Fruit fly (Drosophila melanogaster) whole organism, embryonic: ENCODE measurements around the gene Pmm2.
A peak's percentile ranks its signal among the peaks of the same experiment; 100 is the strongest.

Experiments used
- ATbp ChIP-seq: fragments of 200-800 bp; sonication (Bioruptor generic); optimal IDR thresholded peaks from 2 replicates; lab custom pipeline; 2017; ENCODE audit warnings: missing biosample characterization, mild to moderate bottlenecking, missing genetic modification characterization, missing genetic modification reagents
- Abd-B ChIP-seq: fragments of 200-800 bp; sonication (Bioruptor generic); optimal IDR thresholded peaks from 2 replicates; lab custom pipeline; 2018; ENCODE audit warnings: missing biosample characterization, mild to moderate bottlenecking, missing genetic modification characterization, moderate library complexity
- Aef1 ChIP-seq: fragments of 200-800 bp; sonication (Bioruptor generic); IDR thresholded peaks from 3 replicates; pipeline ENCODE4 v1.3.6; 2022; ENCODE audit warnings: missing biosample characterization, missing genetic modification characterization
- Bteb2 ChIP-seq: fragments of 200-800 bp; sonication (Bioruptor generic); optimal IDR thresholded peaks from 2 replicates; lab custom pipeline; 2016; ENCODE audit warnings: missing biosample characterization, missing genetic modification characterization
- CG10543 ChIP-seq: fragments of 200-800 bp; sonication (Bioruptor generic); optimal IDR thresholded peaks from 3 replicates; lab custom pipeline; 2017; ENCODE audit warnings: missing biosample characterization, mild to moderate bottlenecking, missing genetic modification characterization, moderate library complexity
- CG11696 ChIP-seq: fragments of 200-800 bp; sonication (Bioruptor generic); IDR thresholded peaks from 2 replicates; pipeline ENCODE4 v1.3.6; 2022; ENCODE audit warnings: missing biosample characterization, missing genetic modification characterization
- CG12744 ChIP-seq: fragments of 200-800 bp; sonication (Bioruptor generic); optimal IDR thresholded peaks from 2 replicates; lab custom pipeline; 2016; ENCODE audit warnings: missing biosample characterization, missing genetic modification characterization
- CG13894 ChIP-seq: fragments of 200-800 bp; sonication (Bioruptor generic); optimal IDR thresholded peaks from 3 replicates; lab custom pipeline; 2018; ENCODE audit warnings: missing biosample characterization, mild to moderate bottlenecking, missing genetic modification characterization, moderate library complexity
- CG14710 ChIP-seq: fragments of 200-800 bp; sonication (Bioruptor generic); optimal IDR thresholded peaks from 3 replicates; lab custom pipeline; 2019; ENCODE audit warnings: missing biosample characterization, mild to moderate bottlenecking, missing genetic modification characterization, moderate library complexity
- CG17328 ChIP-seq: fragments of 200-800 bp; sonication (Bioruptor generic); IDR thresholded peaks from 2 replicates; pipeline ENCODE4 v1.3.6; 2022; ENCODE audit warnings: missing biosample characterization, missing genetic modification characterization
- CG31365 ChIP-seq: fragments of 200-800 bp; sonication (Bioruptor generic); optimal IDR thresholded peaks from 2 replicates; lab custom pipeline; 2018; ENCODE audit warnings: missing biosample characterization, mild to moderate bottlenecking, missing genetic modification characterization
- CG32532 ChIP-seq: fragments of 200-800 bp; sonication (Bioruptor generic); IDR thresholded peaks from 2 replicates; pipeline ENCODE4 v1.3.6; 2022; ENCODE audit warnings: missing biosample characterization, missing genetic modification characterization
- CG43689 ChIP-seq: fragments of 200-800 bp; sonication (Bioruptor generic); IDR thresholded peaks from 2 replicates; pipeline ENCODE4 v1.3.6; 2022; ENCODE audit warnings: missing biosample characterization, missing genetic modification characterization
- CG5953 ChIP-seq: fragments of 200-800 bp; sonication (Bioruptor generic); IDR thresholded peaks from 2 replicates; pipeline ENCODE4 v1.3.6; 2022; ENCODE audit warnings: missing biosample characterization, missing genetic modification characterization
- CG8478 ChIP-seq: fragments of >200 bp; optimal IDR thresholded peaks from 2 replicates; lab custom pipeline; 2018
- Dref ChIP-seq: fragments of 200-800 bp; sonication (Bioruptor generic); IDR thresholded peaks from 2 replicates; pipeline ENCODE4 v1.3.6; 2022; ENCODE audit warnings: missing biosample characterization, missing genetic modification characterization
- Elba2 ChIP-seq: fragments of 200-800 bp; sonication (Bioruptor generic); optimal IDR thresholded peaks from 3 replicates; lab custom pipeline; 2016; ENCODE audit warnings: missing biosample characterization, missing genetic modification characterization
- Gug ChIP-seq: fragments of 200-800 bp; sonication (Bioruptor generic); IDR thresholded peaks from 4 replicates; pipeline ENCODE4 v1.3.6; 2022; ENCODE audit warnings: missing biosample characterization, missing genetic modification characterization
- HLH4C ChIP-seq: fragments of 200-800 bp; sonication (Bioruptor generic); IDR thresholded peaks from 3 replicates; pipeline ENCODE4 v1.3.6; 2022; ENCODE audit warnings: missing biosample characterization, missing genetic modification characterization; ENCODE audit not compliant: partially characterized antibody
- HmgZ ChIP-seq: fragments of 200-800 bp; sonication (Bioruptor generic); optimal IDR thresholded peaks from 2 replicates; lab custom pipeline; 2018; ENCODE audit warnings: missing biosample characterization, mild to moderate bottlenecking, missing genetic modification characterization
- Hr3 ChIP-seq: fragments of 200-800 bp; sonication (Bioruptor generic); optimal IDR thresholded peaks from 3 replicates; lab custom pipeline; 2016; ENCODE audit warnings: missing biosample characterization, missing genetic modification characterization
- Hr39 ChIP-seq: fragments of >200 bp; optimal IDR thresholded peaks from 2 replicates; lab custom pipeline; 2017
- MESR4 ChIP-seq: fragments of 200-800 bp; sonication (Bioruptor generic); optimal IDR thresholded peaks from 2 replicates; lab custom pipeline; 2018; ENCODE audit warnings: missing biosample characterization, mild to moderate bottlenecking, missing genetic modification characterization, moderate library complexity
- Mes4 ChIP-seq: fragments of 200-800 bp; sonication (Bioruptor generic); optimal IDR thresholded peaks from 2 replicates; lab custom pipeline; 2016; ENCODE audit warnings: missing biosample characterization, missing genetic modification characterization
- NFAT ChIP-seq: fragments of 200-800 bp; sonication (Bioruptor generic); IDR thresholded peaks from 2 replicates; pipeline ENCODE4 v1.3.6; 2022; ENCODE audit warnings: missing biosample characterization, missing genetic modification characterization
- Nf-YA ChIP-seq: fragments of 200-800 bp; sonication (Bioruptor generic); IDR thresholded peaks from 2 replicates; pipeline ENCODE4 v1.3.6; 2022; ENCODE audit warnings: missing biosample characterization, missing genetic modification characterization
- Nf-YB ChIP-seq: fragments of 200-800 bp; sonication (Bioruptor generic); optimal IDR thresholded peaks from 3 replicates; lab custom pipeline; 2019; ENCODE audit warnings: missing biosample characterization, mild to moderate bottlenecking, missing genetic modification characterization, moderate library complexity
- Optix ChIP-seq: fragments of 200-800 bp; sonication (Bioruptor generic); IDR thresholded peaks from 3 replicates; pipeline ENCODE4 v1.3.6; 2022; ENCODE audit warnings: missing biosample characterization, missing genetic modification characterization
- Ptx1 ChIP-seq: fragments of 200-800 bp; sonication (Bioruptor generic); IDR thresholded peaks from 2 replicates; pipeline ENCODE4 v1.3.6; 2022; ENCODE audit warnings: missing biosample characterization, missing genetic modification characterization
- Ssrp ChIP-seq: fragments of 200-800 bp; sonication (Bioruptor generic); optimal IDR thresholded peaks from 2 replicates; lab custom pipeline; 2018; ENCODE audit warnings: missing biosample characterization, mild to moderate bottlenecking, missing genetic modification characterization, moderate library complexity
- Stat92E ChIP-seq, 3 experiments: fragments of >200 bp in 2 of 3; fragments of 200-800 bp in 1 of 3; sonication (Bioruptor generic) in 1 of 3; optimal IDR thresholded peaks; 2 replicates each; lab custom pipeline; 2017 to 2019; ENCODE audit warnings: missing biosample characterization in 3 of 3, missing genetic modification characterization in 3 of 3, mild to moderate bottlenecking in 1 of 3, moderate library complexity in 1 of 3
- Vsx1 ChIP-seq: fragments of 200-800 bp; sonication (Bioruptor generic); optimal IDR thresholded peaks from 2 replicates; lab custom pipeline; 2017; ENCODE audit warnings: missing biosample characterization, mild to moderate bottlenecking, missing genetic modification characterization, missing genetic modification reagents
- bcd ChIP-seq: fragments of 200-800 bp; sonication (Bioruptor generic); optimal IDR thresholded peaks from 2 replicates; lab custom pipeline; 2017; ENCODE audit warnings: missing biosample characterization, mild to moderate bottlenecking, missing genetic modification characterization
- caup ChIP-seq: fragments of 200-800 bp; sonication (Bioruptor generic); optimal IDR thresholded peaks from 3 replicates; lab custom pipeline; 2017; ENCODE audit warnings: missing biosample characterization, mild to moderate bottlenecking, missing genetic modification characterization, moderate library complexity; ENCODE audit not compliant: severe bottlenecking
- crc ChIP-seq: fragments of 200-800 bp; sonication (Bioruptor generic); optimal IDR thresholded peaks from 2 replicates; lab custom pipeline; 2016; ENCODE audit warnings: missing biosample characterization, missing genetic modification characterization
- da ChIP-seq: fragments of 200-800 bp; sonication (Bioruptor generic); optimal IDR thresholded peaks from 2 replicates; lab custom pipeline; 2016; ENCODE audit warnings: missing biosample characterization, missing genetic modification characterization
- ftz-f1 ChIP-seq: fragments of 200-800 bp; sonication (Bioruptor generic); optimal IDR thresholded peaks from 2 replicates; lab custom pipeline; 2016; ENCODE audit warnings: missing biosample characterization, missing genetic modification characterization
- gfzf ChIP-seq: fragments of 200-800 bp; sonication (Bioruptor generic); optimal IDR thresholded peaks from 2 replicates; lab custom pipeline; 2016; ENCODE audit warnings: missing biosample characterization, mild to moderate bottlenecking, missing genetic modification characterization, moderate library complexity
- gt ChIP-seq: fragments of 200-800 bp; sonication (Bioruptor generic); IDR thresholded peaks from 2 replicates; pipeline ENCODE4 v1.3.6; 2022; ENCODE audit warnings: missing biosample characterization, missing genetic modification characterization
- inv ChIP-seq: fragments of 200-800 bp; sonication (Bioruptor generic); IDR thresholded peaks from 2 replicates; pipeline ENCODE4 v1.3.6; 2022; ENCODE audit warnings: missing biosample characterization, missing genetic modification characterization; ENCODE audit not compliant: partially characterized antibody
- jing ChIP-seq: fragments of 200-800 bp; sonication (Bioruptor generic); optimal IDR thresholded peaks from 2 replicates; lab custom pipeline; 2018; ENCODE audit warnings: missing biosample characterization, mild to moderate bottlenecking, missing genetic modification characterization
- maf-S ChIP-seq: fragments of 200-800 bp; sonication (Bioruptor generic); optimal IDR thresholded peaks from 2 replicates; lab custom pipeline; 2016; ENCODE audit warnings: missing biosample characterization, missing genetic modification characterization
- nmo ChIP-seq: fragments of 200-800 bp; sonication (Bioruptor generic); optimal IDR thresholded peaks from 2 replicates; lab custom pipeline; 2018; ENCODE audit warnings: missing biosample characterization, mild to moderate bottlenecking, missing genetic modification characterization, moderate library complexity
- peb ChIP-seq: fragments of 200-800 bp; sonication (Bioruptor generic); IDR thresholded peaks from 2 replicates; pipeline ENCODE4 v1.3.6; 2022; ENCODE audit warnings: missing biosample characterization, missing genetic modification characterization
- prd ChIP-seq, 3 experiments: fragments of >200 bp in 2 of 3; fragments of 200-800 bp in 1 of 3; sonication (Bioruptor generic) in 1 of 3; optimal IDR thresholded peaks in 2 of 3; IDR thresholded peaks in 1 of 3; 2 replicates in 2 of 3; 3 replicates in 1 of 3; pipeline versions ENCODE4 v1.3.6 to Lab custom; 2017 to 2022; ENCODE audit warnings: missing biosample characterization in 1 of 3, missing genetic modification characterization in 1 of 3
- repo ChIP-seq: fragments of 200-800 bp; sonication (Bioruptor generic); optimal IDR thresholded peaks from 2 replicates; lab custom pipeline; 2016; ENCODE audit warnings: missing biosample characterization, missing genetic modification characterization
- row ChIP-seq: fragments of 200-800 bp; sonication (Bioruptor generic); IDR thresholded peaks from 3 replicates; pipeline ENCODE4 v1.3.6; 2022; ENCODE audit warnings: missing biosample characterization, missing genetic modification characterization
- tio ChIP-seq: fragments of 200-800 bp; sonication (Bioruptor generic); optimal IDR thresholded peaks from 2 replicates; lab custom pipeline; 2017; ENCODE audit warnings: missing biosample characterization, missing genetic modification characterization, inconsistent platforms
- usp ChIP-seq: fragments of >200 bp; optimal IDR thresholded peaks from 2 replicates; lab custom pipeline; 2017; ENCODE audit warnings: missing biosample characterization, missing genetic modification characterization
- wdn ChIP-seq: fragments of 200-800 bp; sonication (Bioruptor generic); IDR thresholded peaks from 2 replicates; pipeline ENCODE4 v1.3.6; 2022; ENCODE audit warnings: missing biosample characterization, missing genetic modification characterization

Gene Pmm2

DNA sequence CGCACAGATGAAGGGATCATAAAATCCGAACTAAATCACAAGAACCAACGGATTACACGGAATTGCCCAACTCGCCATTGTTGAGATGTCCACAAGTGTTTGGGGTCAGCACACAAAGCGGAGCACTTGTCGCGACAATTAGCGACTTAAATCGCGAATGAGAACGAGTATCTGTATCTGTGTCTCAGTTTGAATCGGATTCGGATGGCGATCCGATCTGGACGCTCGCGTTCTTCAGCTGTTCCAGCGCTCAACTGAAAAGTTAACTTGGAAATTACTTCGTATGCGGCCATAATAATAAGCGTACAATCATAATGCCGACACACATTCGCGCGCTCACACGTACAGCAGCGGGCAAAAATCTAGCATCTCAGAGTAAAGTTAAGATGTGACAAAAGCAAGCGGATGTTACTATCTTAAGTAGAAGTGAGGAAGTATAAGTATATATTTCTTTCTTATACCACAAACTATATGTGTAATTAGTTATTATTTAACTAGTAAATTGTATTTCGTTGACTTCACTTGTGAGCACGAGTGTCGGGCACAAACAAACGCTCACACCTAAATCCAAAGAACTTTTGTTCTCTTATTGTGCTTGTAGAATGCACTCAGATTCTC is 43.9 kb upstream of the Pmm2 start, which contains the start of gene CG10660 (continued):
- TF ChIP-seq MESR4 (GFP tag; lab: Kevin White, UChicago) (peak; percentile 39), CG17328 (peak; percentile 93), Ptx1 (peak; percentile 88), prd (optimal IDR thresholded peaks at IDR 0.05; lab: Kevin White, UChicago) (no peak), prd (GFP tag; IDR thresholded peaks at IDR 0.05; lab: Robert Waterston, UW) (peak; percentile 87), da (GFP tag; lab: Kevin White, UChicago) (peak; percentile 25), CG10543 (GFP tag; lab: Kevin White, UChicago) (peak; percentile 36), caup (peak; percentile 78), usp (no peak), HmgZ (peak; percentile 86), Dref (GFP tag; lab: Robert Waterston, UW) (no peak), nmo (GFP tag; lab: Kevin White, UChicago) (peak; percentile 91), Aef1 (GFP tag; lab: Robert Waterston, UW) (peak; percentile 81), Ssrp (tag; lab: Kevin White, UChicago) (peak; percentile 85), bcd (GFP tag; lab: Kevin White, UChicago) (peak; percentile 89), CG12744 (peak; percentile 53), HLH4C (GFP tag; lab: Robert Waterston, UW) (no peak), NFAT (GFP tag; lab: Robert Waterston, UW) (peak; percentile 68), Bteb2 (GFP tag; lab: Kevin White, UChicago) (peak; percentile 61), CG11696 (GFP tag; lab: Robert Waterston, UW) (peak; percentile 98), CG5953 (GFP tag; lab: Robert Waterston, UW) (peak; percentile 78), tio (GFP tag; lab: Kevin White, UChicago) (peak; percentile 70), Vsx1 (GFP tag; lab: Kevin White, UChicago) (peak; percentile 77), gfzf (GFP tag; lab: Kevin White, UChicago) (no peak), Abd-B (GFP tag; lab: Kevin White, UChicago) (peak; percentile 66), maf-S (GFP tag; lab: Kevin White, UChicago) (peak; percentile 55), Nf-YA (GFP tag; lab: Robert Waterston, UW) (peak; percentile 82), CG43689 (GFP tag; lab: Robert Waterston, UW) (0 out of 2 replicates have a peak, but pooled peaks have one; percentile 18), CG32532 (peak; percentile 79; the same call in 1 of the 2 replicates), ftz-f1 (GFP tag; lab: Kevin White, UChicago) (no peak), Stat92E (GFP tag; optimal IDR thresholded peaks at IDR 0.05; lab: Kevin White, UChicago) (peak in 1 of 3 experiments; percentile 52), jing (GFP tag; lab: Kevin White, UChicago) (peak; percentile 81), Gug (GFP tag; lab: Robert Waterston, UW) (peak; percentile 63; the same call in 2 of the 4 replicates), row (GFP tag; lab: Robert Waterston, UW) (peak; percentile 93), peb (GFP tag; lab: Robert Waterston, UW) (peak; percentile 75), gt (no peak), Elba2 (GFP tag; lab: Kevin White, UChicago) (no peak), crc (peak; percentile 21), Hr39 (no peak), ATbp (GFP tag; lab: Kevin White, UChicago) (peak; percentile 95), CG14710 (tag; lab: Kevin White, UChicago) (peak; percentile 81), Mes4 (peak; percentile 74), Optix (GFP tag; lab: Robert Waterston, UW) (peak; percentile 85), CG31365 (tag; lab: Kevin White, UChicago) (peak; percentile 64), CG8478 (lab: Kevin White, UChicago) (no peak), repo (peak; percentile 35), inv (no peak), wdn (GFP tag; lab: Robert Waterston, UW) (peak; percentile 75), Nf-YB (GFP tag; lab: Kevin White, UChicago) (peak; percentile 73), CG13894 (no peak), Hr3 (GFP tag; lab: Kevin White, UChicago) (peak; percentile 87)
